Fruit fly (Drosophila melanogaster) Kc167 (cell line): Measurements from ENCODE around the gene CG14227.

Source experiments
- Myc ChIP-seq: fragments of >200 bp; optimal IDR thresholded peaks from 2 replicates; lab custom pipeline; 2017; ENCODE audit warnings: missing external identifiers
- h ChIP-seq: fragments of >200 bp; optimal IDR thresholded peaks from 3 replicates; lab custom pipeline; 2018; ENCODE audit warnings: missing external identifiers
- ttk ChIP-seq: sonication (Bioruptor generic); optimal IDR thresholded peaks from 2 replicates; lab custom pipeline; 2017; ENCODE audit warnings: missing external identifiers

dm6 chrX:19663196-19663858 is 25.4 kb downstream of the CG14227 start:
- TF ChIP-seq ttk (lab: Kevin White, UChicago) (no peak), h (no peak), Myc (no peak)
